Fruit fly (Drosophila melanogaster) whole organism, pupa: ENCODE measurements around the gene homer.

Source experiments
- CG10348 ChIP-seq: fragments of 200-800 bp; sonication (Bioruptor generic); IDR thresholded peaks from 2 replicates; pipeline ENCODE4 v1.3.6; 2022; ENCODE audit warnings: missing biosample characterization, missing genetic modification characterization
- CG12605 ChIP-seq: fragments of 200-800 bp; sonication (Bioruptor generic); IDR thresholded peaks from 2 replicates; pipeline ENCODE4 v1.3.6; 2022; ENCODE audit warnings: missing biosample characterization, missing genetic modification characterization
- CG13204 ChIP-seq: fragments of 200-800 bp; sonication (Bioruptor generic); optimal IDR thresholded peaks from 2 replicates; lab custom pipeline; 2018; ENCODE audit warnings: missing biosample characterization, mild to moderate bottlenecking, missing genetic modification characterization, moderate library complexity
- CG14655 ChIP-seq: fragments of 200-800 bp; sonication (Bioruptor generic); optimal IDR thresholded peaks from 3 replicates; lab custom pipeline; 2017; ENCODE audit warnings: mild to moderate bottlenecking, missing biosample characterization, missing genetic modification reagents, missing genetic modification characterization
- CG15710 ChIP-seq: fragments of 200-800 bp; sonication (Bioruptor generic); optimal IDR thresholded peaks from 2 replicates; lab custom pipeline; 2018; ENCODE audit warnings: missing biosample characterization, mild to moderate bottlenecking, missing genetic modification characterization, moderate library complexity
- CG17806 ChIP-seq: fragments of 200-800 bp; sonication (Bioruptor generic); optimal IDR thresholded peaks from 2 replicates; lab custom pipeline; 2018; ENCODE audit warnings: missing biosample characterization, mild to moderate bottlenecking, missing genetic modification characterization, moderate library complexity
- CG32121 ChIP-seq: fragments of 200-800 bp; sonication (Bioruptor generic); IDR thresholded peaks from 2 replicates; pipeline ENCODE4 v1.3.6; 2022; ENCODE audit warnings: missing biosample characterization, missing genetic modification characterization
- CG34367 ChIP-seq: fragments of 200-800 bp; sonication (Bioruptor generic); optimal IDR thresholded peaks from 2 replicates; lab custom pipeline; 2018; ENCODE audit warnings: missing biosample characterization, mild to moderate bottlenecking, missing genetic modification characterization
- CG4496 ChIP-seq: fragments of 200-800 bp; sonication (Bioruptor generic); IDR thresholded peaks from 3 replicates; pipeline ENCODE4 v1.3.6; 2022; ENCODE audit warnings: missing biosample characterization, missing genetic modification characterization
- CG8159 ChIP-seq: fragments of 200-800 bp; sonication (Bioruptor generic); optimal IDR thresholded peaks from 3 replicates; lab custom pipeline; 2018; ENCODE audit warnings: missing biosample characterization, mild to moderate bottlenecking, missing genetic modification characterization, moderate library complexity
- CG8301 ChIP-seq: fragments of 200-800 bp; sonication (Bioruptor generic); optimal IDR thresholded peaks from 2 replicates; lab custom pipeline; 2018; ENCODE audit warnings: missing biosample characterization, mild to moderate bottlenecking, missing genetic modification characterization
- CG9948 ChIP-seq: fragments of 200-800 bp; sonication (Bioruptor generic); optimal IDR thresholded peaks from 2 replicates; lab custom pipeline; 2018; ENCODE audit warnings: missing biosample characterization, mild to moderate bottlenecking, missing genetic modification characterization, moderate library complexity
- D1 ChIP-seq: fragments of 200-800 bp; sonication (Bioruptor generic); optimal IDR thresholded peaks from 2 replicates; lab custom pipeline; 2018; ENCODE audit warnings: missing biosample characterization, mild to moderate bottlenecking, missing genetic modification characterization, moderate library complexity
- EcR ChIP-seq: fragments of 200-800 bp; sonication (Bioruptor generic); optimal IDR thresholded peaks from 3 replicates; lab custom pipeline; 2019; ENCODE audit warnings: missing biosample characterization, missing genetic modification characterization, mild to moderate bottlenecking, moderate library complexity, missing genetic modification reagents
- Ets98B ChIP-seq: fragments of 200-800 bp; sonication (Bioruptor generic); IDR thresholded peaks from 2 replicates; pipeline ENCODE4 v1.3.6; 2022; ENCODE audit warnings: missing biosample characterization, missing genetic modification characterization
- Pif1A ChIP-seq: fragments of 200-800 bp; sonication (Bioruptor generic); optimal IDR thresholded peaks from 3 replicates; lab custom pipeline; 2016; ENCODE audit warnings: missing biosample characterization, missing genetic modification characterization
- Pif1B ChIP-seq: fragments of 200-800 bp; sonication (Bioruptor generic); optimal IDR thresholded peaks from 3 replicates; lab custom pipeline; 2016; ENCODE audit warnings: missing biosample characterization, missing genetic modification characterization
- Snoo ChIP-seq: fragments of 200-800 bp; sonication (Bioruptor generic); optimal IDR thresholded peaks from 3 replicates; lab custom pipeline; 2017; ENCODE audit warnings: missing biosample characterization, mild to moderate bottlenecking, missing genetic modification characterization, inconsistent platforms
- fd96Ca ChIP-seq: fragments of 200-800 bp; sonication (Bioruptor generic); IDR thresholded peaks from 3 replicates; pipeline ENCODE4 v1.3.6; 2022; ENCODE audit warnings: missing biosample characterization, missing genetic modification characterization
- gl ChIP-seq: fragments of 200-800 bp; sonication (Bioruptor generic); optimal IDR thresholded peaks from 2 replicates; lab custom pipeline; 2018; ENCODE audit warnings: missing biosample characterization, mild to moderate bottlenecking, missing genetic modification characterization
- rn ChIP-seq: fragments of 200-800 bp; sonication (Bioruptor generic); IDR thresholded peaks from 2 replicates; pipeline ENCODE4 v1.3.6; 2022; ENCODE audit warnings: missing biosample characterization, missing genetic modification characterization

Gene homer

dm6 chr2L:6683992-6684882 is 38.9 kb downstream of the homer start, which contains the start of gene Nhe3:
Gene Nhe3, minus strand, starts transcription at chr2L:6684364.
- TF ChIP-seq CG17806 (tag; lab: Kevin White, UChicago) (peak; percentile 54), rn (GFP tag; lab: Robert Waterston, UW) (peak; percentile 19; the same call in 1 of the 2 replicates), Pif1B (GFP tag; lab: Kevin White, UChicago) (peak; percentile 21), fd96Ca (GFP tag; lab: Robert Waterston, UW) (peak; percentile 78), Snoo (tag; lab: Kevin White, UChicago) (peak; percentile 79), CG32121 (GFP tag; lab: Robert Waterston, UW) (peak; percentile 68), CG12605 (GFP tag; lab: Robert Waterston, UW) (peak; percentile 55; the same call in 1 of the 2 replicates), Ets98B (GFP tag; lab: Robert Waterston, UW) (peak; percentile 70), CG10348 (GFP tag; lab: Robert Waterston, UW) (no peak), CG15710 (tag; lab: Kevin White, UChicago) (peak; percentile 65), CG9948 (tag; lab: Kevin White, UChicago) (no peak), CG4496 (peak; percentile 77), Pif1A (peak; percentile 34), CG34367 (tag; lab: Kevin White, UChicago) (no peak)
- TF ChIP-seq, all 21 proteins: peak for 11

- TF ChIP-seq Ets98B (GFP tag; lab: Robert Waterston, UW) (no peak), CG14655 (no peak)
These were observed 40.2 kb downstream of the homer start for dm6 chr2L:6682909-6683308.

- TF ChIP-seq CG8301 (tag; lab: Kevin White, UChicago): no peak
- TF ChIP-seq Ets98B (GFP tag; lab: Robert Waterston, UW): no peak
- TF ChIP-seq CG8159 (tag; lab: Kevin White, UChicago): no peak
- TF ChIP-seq rn (GFP tag; lab: Robert Waterston, UW): no peak
- no peak for TF ChIP-seq CG10348 (GFP tag; lab: Robert Waterston, UW)
- TF ChIP-seq EcR (GFP tag; lab: Kevin White, UChicago): no peak
- TF ChIP-seq fd96Ca (GFP tag; lab: Robert Waterston, UW): no peak
- no peak for TF ChIP-seq CG17806 (tag; lab: Kevin White, UChicago)
- TF ChIP-seq Snoo (tag; lab: Kevin White, UChicago): no peak
- TF ChIP-seq CG32121 (GFP tag; lab: Robert Waterston, UW): no peak
- no peak for TF ChIP-seq Pif1B (GFP tag; lab: Kevin White, UChicago)
- TF ChIP-seq, all 21 proteins: peak for 0
These were observed 45.7 kb downstream of the homer start, which contains the start of gene Nse1 for dm6 chr2L:6677453-6677852. Gene Nse1, minus strand, starts transcription at chr2L:6677625.

dm6 chr2L:6676535-6676934 is 46.6 kb downstream of the homer start, which contains the start of gene cort:
Gene cort, minus strand, starts transcription at chr2L:6676635.
- no peak for TF ChIP-seq CG12605 (GFP tag; lab: Robert Waterston, UW)
- TF ChIP-seq CG4496: no peak
- no peak for TF ChIP-seq CG32121 (GFP tag; lab: Robert Waterston, UW)
- no peak for TF ChIP-seq CG34367 (tag; lab: Kevin White, UChicago)
- no peak for TF ChIP-seq rn (GFP tag; lab: Robert Waterston, UW)
- no peak for TF ChIP-seq CG13204
- TF ChIP-seq Pif1B (GFP tag; lab: Kevin White, UChicago): no peak
- TF ChIP-seq CG9948 (tag; lab: Kevin White, UChicago): no peak
- TF ChIP-seq gl (tag; lab: Kevin White, UChicago): no peak
- TF ChIP-seq fd96Ca (GFP tag; lab: Robert Waterston, UW): no peak
- TF ChIP-seq EcR (GFP tag; lab: Kevin White, UChicago): no peak
- TF ChIP-seq CG8301 (tag; lab: Kevin White, UChicago): no peak
- no peak for TF ChIP-seq CG10348 (GFP tag; lab: Robert Waterston, UW)
- no peak for TF ChIP-seq CG14655
- no peak for TF ChIP-seq CG15710 (tag; lab: Kevin White, UChicago)
- no peak for TF ChIP-seq D1 (tag; lab: Kevin White, UChicago)

- TF ChIP-seq CG9948 (tag; lab: Kevin White, UChicago) (peak; percentile 70), D1 (tag; lab: Kevin White, UChicago) (no peak), rn (GFP tag; lab: Robert Waterston, UW) (peak; percentile 44; the same call in 1 of the 2 replicates), CG8301 (tag; lab: Kevin White, UChicago) (no peak), gl (tag; lab: Kevin White, UChicago) (peak; percentile 65), CG34367 (tag; lab: Kevin White, UChicago) (peak; percentile 60), CG14655 (no peak), CG15710 (tag; lab: Kevin White, UChicago) (peak; percentile 67), Ets98B (GFP tag; lab: Robert Waterston, UW) (peak; percentile 75), fd96Ca (GFP tag; lab: Robert Waterston, UW) (peak; percentile 80), CG10348 (GFP tag; lab: Robert Waterston, UW) (no peak), EcR (GFP tag; lab: Kevin White, UChicago) (peak; percentile 45), Pif1A (no peak), CG8159 (tag; lab: Kevin White, UChicago) (no peak), CG32121 (GFP tag; lab: Robert Waterston, UW) (peak; percentile 84), CG13204 (peak; percentile 96), Pif1B (GFP tag; lab: Kevin White, UChicago) (peak; percentile 70), Snoo (tag; lab: Kevin White, UChicago) (peak; percentile 58), CG17806 (tag; lab: Kevin White, UChicago) (peak; percentile 72), CG4496 (peak; percentile 76), CG12605 (GFP tag; lab: Robert Waterston, UW) (peak; percentile 71)
- TF ChIP-seq, all 21 proteins: peak for 15
These were observed 49.7 kb downstream of the homer start, which contains the start of gene Spn27A for dm6 chr2L:6673211-6674012. Gene Spn27A, minus strand, starts transcription at chr2L:6673347.
